Worm (Caenorhabditis elegans) whole organism, mixed stage, embryonic: Measurements from ENCODE around the gene ttbk-2.1.

Source experiments
- M03D4.4 ChIP-seq: sonication (generic microtip); optimal IDR thresholded peaks from 2 replicates; lab custom pipeline; 2017; ENCODE audit warnings: mild to moderate bottlenecking, missing genetic modification characterization, missing compliant biosample characterization
- bed-3 ChIP-seq: fragments of 200-800 bp; sonication (Bioruptor generic); optimal IDR thresholded peaks from 3 replicates; lab custom pipeline; 2018; ENCODE audit warnings: mild to moderate bottlenecking, missing genetic modification characterization, moderate library complexity, missing compliant biosample characterization
- blmp-1 ChIP-seq: fragments of 150-350 bp; optimal IDR thresholded peaks from 2 replicates; lab custom pipeline; 2014; ENCODE audit warnings: missing biosample characterization, missing genetic modification characterization
- ceh-39 ChIP-seq: fragments of 150-350 bp; optimal IDR thresholded peaks from 2 replicates; lab custom pipeline; 2014; ENCODE audit warnings: missing biosample characterization, missing genetic modification characterization
- ceh-43 ChIP-seq: fragments of 200-800 bp; sonication (Bioruptor generic); optimal IDR thresholded peaks from 2 replicates; lab custom pipeline; 2018; ENCODE audit warnings: mild to moderate bottlenecking, missing genetic modification characterization, moderate library complexity, missing compliant biosample characterization
- ceh-83 ChIP-seq: fragments of 200-800 bp; sonication (Bioruptor generic); optimal IDR thresholded peaks from 2 replicates; lab custom pipeline; 2018; ENCODE audit warnings: mild to moderate bottlenecking, missing genetic modification characterization, missing compliant biosample characterization
- ces-1 ChIP-seq: fragments of 150-350 bp; optimal IDR thresholded peaks from 2 replicates; lab custom pipeline; 2014; ENCODE audit warnings: missing biosample characterization, missing genetic modification reagents, missing genetic modification characterization
- cnd-1 ChIP-seq: fragments of 200-800 bp; sonication (Bioruptor generic); optimal IDR thresholded peaks from 2 replicates; lab custom pipeline; 2018; ENCODE audit warnings: mild to moderate bottlenecking, missing genetic modification characterization, missing compliant biosample characterization
- drap-1 ChIP-seq: fragments of 200-800 bp; sonication (Bioruptor generic); optimal IDR thresholded peaks from 3 replicates; lab custom pipeline; 2018; ENCODE audit warnings: mild to moderate bottlenecking, missing genetic modification characterization, missing compliant biosample characterization
- elt-1 ChIP-seq: sonication (generic microtip); optimal IDR thresholded peaks from 2 replicates; lab custom pipeline; 2017; ENCODE audit warnings: missing genetic modification characterization, mild to moderate bottlenecking, missing compliant biosample characterization, antibody characterized with exemption, moderate library complexity, borderline replicate concordance; ENCODE audit not compliant: insufficient read depth
- elt-3 ChIP-seq: fragments of 150-350 bp; optimal IDR thresholded peaks from 2 replicates; lab custom pipeline; 2014; ENCODE audit warnings: missing biosample characterization, missing genetic modification characterization
- ham-2 ChIP-seq: fragments of 200-800 bp; sonication (Bioruptor generic); optimal IDR thresholded peaks from 2 replicates; lab custom pipeline; 2018; ENCODE audit warnings: mild to moderate bottlenecking, missing genetic modification characterization, missing compliant biosample characterization
- hlh-1 ChIP-seq: fragments of 150-350 bp; optimal IDR thresholded peaks from 2 replicates; lab custom pipeline; 2014; ENCODE audit warnings: missing biosample characterization, missing genetic modification reagents, missing genetic modification characterization
- lin-32 ChIP-seq: fragments of 200-800 bp; sonication (Bioruptor generic); optimal IDR thresholded peaks from 2 replicates; lab custom pipeline; 2018; ENCODE audit warnings: mild to moderate bottlenecking, missing genetic modification characterization, missing compliant biosample characterization
- lsy-2 ChIP-seq: fragments of 150-350 bp; optimal IDR thresholded peaks from 2 replicates; lab custom pipeline; 2014; ENCODE audit warnings: missing biosample characterization, missing genetic modification characterization
- mab-5 ChIP-seq: fragments of 150-350 bp; optimal IDR thresholded peaks from 2 replicates; lab custom pipeline; 2014; ENCODE audit warnings: missing biosample characterization, missing genetic modification characterization
- mls-2 ChIP-seq: sonication (generic microtip); optimal IDR thresholded peaks from 2 replicates; lab custom pipeline; 2016; ENCODE audit warnings: mild to moderate bottlenecking, missing genetic modification characterization, moderate library complexity, missing compliant biosample characterization
- nhr-28 ChIP-seq: fragments of 150-350 bp; optimal IDR thresholded peaks from 2 replicates; lab custom pipeline; 2014; ENCODE audit warnings: missing biosample characterization, missing genetic modification characterization
- pha-4 ChIP-seq: fragments of 150-350 bp; optimal IDR thresholded peaks from 2 replicates; lab custom pipeline; 2018; ENCODE audit warnings: missing biosample characterization, missing genetic modification reagents, missing genetic modification characterization
- sem-2 ChIP-seq: fragments of 200-800 bp; sonication (Bioruptor generic); optimal IDR thresholded peaks from 2 replicates; lab custom pipeline; 2018; ENCODE audit warnings: mild to moderate bottlenecking, missing genetic modification characterization, missing compliant biosample characterization
- snpc-4 ChIP-seq: fragments of 150-350 bp; optimal IDR thresholded peaks from 2 replicates; lab custom pipeline; 2014; ENCODE audit warnings: missing biosample characterization, missing genetic modification characterization
- sptf-1 ChIP-seq: sonication (generic microtip); optimal IDR thresholded peaks from 2 replicates; lab custom pipeline; 2017; ENCODE audit warnings: mild to moderate bottlenecking, missing genetic modification characterization, moderate library complexity, missing compliant biosample characterization
- tbx-8 ChIP-seq: fragments of 200-800 bp; sonication (Bioruptor generic); optimal IDR thresholded peaks from 2 replicates; lab custom pipeline; 2018; ENCODE audit warnings: mild to moderate bottlenecking, missing genetic modification characterization, moderate library complexity, missing compliant biosample characterization
- unc-120 ChIP-seq: sonication (generic microtip); optimal IDR thresholded peaks from 2 replicates; lab custom pipeline; 2017; ENCODE audit warnings: missing genetic modification characterization, missing compliant biosample characterization; ENCODE audit not compliant: poor library complexity, severe bottlenecking
- unc-39 ChIP-seq: fragments of 150-350 bp; optimal IDR thresholded peaks from 2 replicates; lab custom pipeline; 2014; ENCODE audit warnings: missing biosample characterization, missing genetic modification characterization
- unc-62 ChIP-seq: fragments of 150-350 bp; optimal IDR thresholded peaks from 2 replicates; lab custom pipeline; 2014; ENCODE audit warnings: missing biosample characterization, missing genetic modification reagents, missing genetic modification characterization
- zip-8 ChIP-seq: fragments of 150-350 bp; optimal IDR thresholded peaks from 2 replicates; lab custom pipeline; 2014; ENCODE audit warnings: missing biosample characterization, missing genetic modification characterization
- ztf-11 ChIP-seq: fragments of 150-350 bp; optimal IDR thresholded peaks from 2 replicates; lab custom pipeline; 2014; ENCODE audit warnings: missing biosample characterization, missing genetic modification characterization

ttbk-2.1 gene

ce11 chrIV:5272518-5272917 is 14.0 kb downstream of the ttbk-2.1 start, which contains the start of gene F36H12.3:
F36H12.3 (plus strand) TSS chrIV:5272818.
- TF ChIP-seq lsy-2 (tag; lab: Kevin White, UChicago), result no peak
- no peak for TF ChIP-seq M03D4.4 (tag; lab: Kevin White, UChicago)
- no peak for TF ChIP-seq unc-39 (tag; lab: Kevin White, UChicago)
- TF ChIP-seq sptf-1, result no peak

DNA sequence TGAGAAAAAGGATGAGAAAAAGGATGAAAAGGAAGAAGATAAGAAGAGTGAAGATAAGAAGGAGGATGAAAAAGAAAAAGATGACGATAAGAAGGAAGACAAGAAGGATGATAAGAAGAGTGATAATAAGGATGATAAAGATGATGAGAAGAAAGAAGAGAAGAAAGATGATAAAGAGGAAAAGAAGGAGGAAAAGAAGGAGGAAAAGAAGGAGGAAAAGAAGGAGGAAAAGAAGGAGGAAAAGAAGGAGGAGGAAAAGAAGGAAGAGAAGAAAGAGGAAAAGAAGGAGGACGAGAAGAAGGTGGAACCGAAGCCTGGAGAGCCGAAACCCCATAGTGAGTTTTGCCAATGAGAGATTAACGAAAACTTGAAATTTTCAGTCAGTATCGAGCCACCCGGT is 14.9 kb downstream of the ttbk-2.1 start:
- no peak for TF ChIP-seq sptf-1
- TF ChIP-seq pha-4 (tag; lab: Kevin White, UChicago), result no peak
- no peak for TF ChIP-seq sem-2 (GFP tag; lab: Kevin White, UChicago)
- no peak for TF ChIP-seq ztf-11 (tag; lab: Kevin White, UChicago)
- no peak for TF ChIP-seq cnd-1
- no peak for TF ChIP-seq bed-3 (GFP tag; lab: Kevin White, UChicago)
- no peak for TF ChIP-seq drap-1 (GFP tag; lab: Kevin White, UChicago)
- no peak for TF ChIP-seq hlh-1 (tag; lab: Kevin White, UChicago)
- TF ChIP-seq unc-120 (tag; lab: Kevin White, UChicago), result no peak
- no peak for TF ChIP-seq lin-32
- TF ChIP-seq ham-2, result no peak
- no peak for TF ChIP-seq zip-8 (tag; lab: Kevin White, UChicago)
- TF ChIP-seq tbx-8 (GFP tag; lab: Kevin White, UChicago), result no peak

- TF ChIP-seq cnd-1, result no peak
- no peak for TF ChIP-seq ceh-43 (GFP tag; lab: Kevin White, UChicago)
- no peak for TF ChIP-seq ztf-11 (tag; lab: Kevin White, UChicago)
- no peak for TF ChIP-seq elt-3 (tag; lab: Kevin White, UChicago)
- TF ChIP-seq ceh-39 (tag; lab: Kevin White, UChicago), result no peak
- TF ChIP-seq, all 35 proteins: peak for 0
These were observed 15.7 kb downstream of the ttbk-2.1 start, which contains the start of gene slfl-4 for ce11 chrIV:5274123-5274581. slfl-4 (plus strand) TSS chrIV:5274531.

DNA sequence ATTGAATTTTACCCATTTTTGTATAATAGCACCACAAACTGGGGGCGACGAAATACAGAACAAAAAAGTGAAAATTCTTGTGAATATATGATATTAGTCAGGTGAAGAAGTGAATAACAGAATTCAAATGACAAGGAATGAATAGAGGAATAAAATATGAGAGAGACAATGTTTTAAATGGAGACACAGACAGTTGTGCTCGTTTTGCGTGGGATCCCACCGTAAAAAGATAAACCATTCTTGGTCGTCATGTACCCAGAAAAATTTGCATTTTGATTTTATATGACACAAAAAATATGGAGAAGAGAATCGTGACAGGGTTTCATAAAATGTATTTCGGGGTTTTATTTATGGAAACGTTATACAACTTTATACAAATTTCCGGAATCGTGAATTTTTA is 19.3 kb downstream of the ttbk-2.1 start, which contains the start of gene F36H12.17:
TSS of gene F36H12.17 (minus strand) at position 101 of the 400 bp plus-strand sequence.
- TF ChIP-seq blmp-1 (tag; lab: Kevin White, UChicago), result no peak
- TF ChIP-seq elt-1, result no peak
- no peak for TF ChIP-seq snpc-4 (tag; lab: Kevin White, UChicago)
- TF ChIP-seq ztf-11 (tag; lab: Kevin White, UChicago), result no peak
- TF ChIP-seq tbx-8 (GFP tag; lab: Kevin White, UChicago), result no peak
- TF ChIP-seq zip-8 (tag; lab: Kevin White, UChicago), result no peak

DNA sequence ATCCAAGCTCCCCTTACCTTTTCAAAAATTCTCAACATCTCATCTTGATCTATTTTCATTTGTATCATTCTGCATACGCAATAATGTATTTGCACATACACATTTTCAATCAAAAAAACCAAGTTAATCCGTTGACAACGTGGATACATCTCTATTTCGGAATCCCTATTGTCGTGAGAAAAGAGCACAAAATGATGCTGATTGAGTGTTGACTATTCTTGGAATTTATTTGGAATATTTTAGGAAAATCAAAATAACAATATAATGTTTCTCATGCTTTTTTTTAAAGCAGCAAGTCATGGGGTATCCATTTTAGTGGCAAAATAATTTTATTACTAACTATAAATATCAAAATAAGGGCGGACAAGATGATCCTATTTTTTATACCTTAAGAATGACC is 23.0 kb downstream of the ttbk-2.1 start:
- TF ChIP-seq unc-62 (GFP tag; lab: Kevin White, UChicago), result no peak
- no peak for TF ChIP-seq ceh-83 (GFP tag; lab: Kevin White, UChicago)
- TF ChIP-seq elt-1, result no peak
- TF ChIP-seq, all 35 proteins: peak for 0

DNA sequence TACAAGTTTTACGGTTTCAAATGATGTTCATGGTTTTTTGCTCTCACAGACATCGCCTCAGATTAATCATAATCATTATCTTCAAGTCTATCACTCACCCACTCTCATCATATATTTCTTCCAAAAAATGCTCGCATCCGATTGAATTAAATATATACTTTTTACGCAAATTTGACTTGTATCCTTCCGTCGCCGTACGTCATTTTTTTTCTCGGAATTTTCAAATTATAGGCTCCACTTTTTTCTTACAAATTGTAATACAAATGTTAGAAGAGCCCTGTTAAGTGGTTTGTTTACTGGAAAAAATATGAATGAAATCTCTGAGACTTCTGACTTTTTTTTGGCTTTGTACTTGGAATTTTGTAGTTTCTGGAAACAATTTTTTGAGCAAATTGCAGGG is 28.7 kb downstream of the ttbk-2.1 start:
- no peak for TF ChIP-seq mab-5 (tag; lab: Kevin White, UChicago)
- no peak for TF ChIP-seq lsy-2 (tag; lab: Kevin White, UChicago)
- no peak for TF ChIP-seq bed-3 (GFP tag; lab: Kevin White, UChicago)
- TF ChIP-seq mls-2 (tag; lab: Kevin White, UChicago), result no peak
- no peak for TF ChIP-seq ceh-43 (GFP tag; lab: Kevin White, UChicago)
- no peak for TF ChIP-seq sem-2 (GFP tag; lab: Kevin White, UChicago)
- TF ChIP-seq ceh-39 (tag; lab: Kevin White, UChicago), result no peak
- no peak for TF ChIP-seq unc-120 (tag; lab: Kevin White, UChicago)
- no peak for TF ChIP-seq ces-1
- TF ChIP-seq nhr-28 (tag; lab: Kevin White, UChicago), result no peak
- no peak for TF ChIP-seq elt-1
- no peak for TF ChIP-seq zip-8 (tag; lab: Kevin White, UChicago)
- no peak for TF ChIP-seq ceh-83 (GFP tag; lab: Kevin White, UChicago)
- TF ChIP-seq lin-32, result no peak
- TF ChIP-seq elt-3 (tag; lab: Kevin White, UChicago), result no peak
